Fruit fly (Drosophila melanogaster) whole organism, embryonic: ENCODE measurements around the gene CG13113.
A peak's percentile ranks its signal among the peaks of the same experiment; 100 is the strongest.

Source experiments
- Bgb ChIP-seq: fragments of 200-800 bp; sonication (Bioruptor generic); IDR thresholded peaks from 2 replicates; pipeline ENCODE4 v1.3.6; 2022; ENCODE audit warnings: missing biosample characterization, missing genetic modification characterization; ENCODE audit not compliant: partially characterized antibody
- CG10147 ChIP-seq: fragments of 200-800 bp; sonication (Bioruptor generic); optimal IDR thresholded peaks from 2 replicates; lab custom pipeline; 2019; ENCODE audit warnings: missing biosample characterization, mild to moderate bottlenecking, missing genetic modification characterization, moderate library complexity
- CG10209 ChIP-seq: fragments of 200-800 bp; sonication (Bioruptor generic); optimal IDR thresholded peaks from 3 replicates; lab custom pipeline; 2017; ENCODE audit warnings: missing biosample characterization, mild to moderate bottlenecking, missing genetic modification characterization, missing genetic modification reagents
- CG10267 ChIP-seq: fragments of 200-800 bp; sonication (Bioruptor generic); optimal IDR thresholded peaks from 2 replicates; lab custom pipeline; 2018; ENCODE audit warnings: missing biosample characterization, mild to moderate bottlenecking, missing genetic modification characterization, moderate library complexity
- CG10565 ChIP-seq: fragments of 200-800 bp; sonication (Bioruptor generic); optimal IDR thresholded peaks from 3 replicates; lab custom pipeline; 2016; ENCODE audit warnings: missing biosample characterization, mild to moderate bottlenecking, missing genetic modification characterization
- CG1647 ChIP-seq: fragments of 200-800 bp; sonication (Bioruptor generic); optimal IDR thresholded peaks from 3 replicates; lab custom pipeline; 2016; ENCODE audit warnings: missing biosample characterization, missing genetic modification characterization
- CG17829 ChIP-seq: fragments of 200-800 bp; optimal IDR thresholded peaks from 2 replicates; lab custom pipeline; 2019; ENCODE audit warnings: missing biosample characterization, mild to moderate bottlenecking, missing genetic modification characterization, moderate library complexity
- CG2678 ChIP-seq: fragments of 200-800 bp; sonication (Bioruptor generic); optimal IDR thresholded peaks from 3 replicates; lab custom pipeline; 2019; ENCODE audit warnings: missing biosample characterization, mild to moderate bottlenecking, missing genetic modification characterization, moderate library complexity
- CG30431 ChIP-seq: fragments of 200-800 bp; sonication (Bioruptor generic); optimal IDR thresholded peaks from 2 replicates; lab custom pipeline; 2017; ENCODE audit warnings: missing biosample characterization, missing genetic modification characterization
- CG3065 ChIP-seq: fragments of 200-800 bp; sonication (Bioruptor generic); optimal IDR thresholded peaks from 2 replicates; lab custom pipeline; 2016; ENCODE audit warnings: missing biosample characterization, missing genetic modification characterization
- CG3163 ChIP-seq: fragments of 200-800 bp; sonication (Bioruptor generic); optimal IDR thresholded peaks from 3 replicates; lab custom pipeline; 2016; ENCODE audit warnings: missing biosample characterization, missing genetic modification characterization
- CG34376 ChIP-seq: fragments of 200-800 bp; sonication (Bioruptor generic); optimal IDR thresholded peaks from 2 replicates; lab custom pipeline; 2018; ENCODE audit warnings: missing biosample characterization, mild to moderate bottlenecking, missing genetic modification characterization
- CG3995 ChIP-seq: fragments of 200-800 bp; sonication (Bioruptor generic); optimal IDR thresholded peaks from 3 replicates; lab custom pipeline; 2016; ENCODE audit warnings: missing biosample characterization, missing genetic modification characterization
- CG4707 ChIP-seq: fragments of 200-800 bp; sonication (Bioruptor generic); optimal IDR thresholded peaks from 2 replicates; lab custom pipeline; 2018; ENCODE audit warnings: missing biosample characterization, mild to moderate bottlenecking, missing genetic modification characterization, moderate library complexity
- CG4730 ChIP-seq: fragments of 200-800 bp; sonication (Bioruptor generic); IDR thresholded peaks from 2 replicates; pipeline ENCODE4 v1.3.6; 2022; ENCODE audit warnings: missing biosample characterization, missing genetic modification characterization
- CG6654 ChIP-seq: fragments of 200-800 bp; sonication (Bioruptor generic); optimal IDR thresholded peaks from 2 replicates; lab custom pipeline; 2017; ENCODE audit warnings: missing biosample characterization, mild to moderate bottlenecking, missing genetic modification characterization
- CG6765 ChIP-seq: fragments of 200-800 bp; sonication (Bioruptor generic); optimal IDR thresholded peaks from 3 replicates; lab custom pipeline; 2017; ENCODE audit warnings: missing biosample characterization, mild to moderate bottlenecking, missing genetic modification characterization
- CG7357 ChIP-seq: fragments of 200-800 bp; sonication (Bioruptor generic); IDR thresholded peaks from 3 replicates; pipeline ENCODE4 v1.3.6; 2022; ENCODE audit warnings: missing biosample characterization, missing genetic modification characterization
- CG7745 ChIP-seq: fragments of 200-800 bp; sonication (Bioruptor generic); optimal IDR thresholded peaks from 2 replicates; lab custom pipeline; 2018; ENCODE audit warnings: missing biosample characterization, mild to moderate bottlenecking, missing genetic modification characterization, moderate library complexity
- CG8089 ChIP-seq: fragments of 200-800 bp; sonication (Bioruptor generic); optimal IDR thresholded peaks from 3 replicates; lab custom pipeline; 2016; ENCODE audit warnings: missing biosample characterization, missing genetic modification characterization
- CG9797 ChIP-seq: fragments of 200-800 bp; sonication (Bioruptor generic); optimal IDR thresholded peaks from 3 replicates; lab custom pipeline; 2018; ENCODE audit warnings: missing biosample characterization, mild to moderate bottlenecking, missing genetic modification characterization
- CHES-1-like ChIP-seq: fragments of 200-800 bp; sonication (Bioruptor generic); optimal IDR thresholded peaks from 2 replicates; lab custom pipeline; 2016; ENCODE audit warnings: missing biosample characterization, missing genetic modification characterization
- CrebB ChIP-seq: fragments of 200-800 bp; sonication (Bioruptor generic); optimal IDR thresholded peaks from 3 replicates; lab custom pipeline; 2018; ENCODE audit warnings: missing biosample characterization, mild to moderate bottlenecking, missing genetic modification characterization
- Dip3 ChIP-seq: fragments of 200-800 bp; sonication (Bioruptor generic); optimal IDR thresholded peaks from 3 replicates; lab custom pipeline; 2016; ENCODE audit warnings: missing biosample characterization, missing genetic modification characterization
- HmgZ ChIP-seq: fragments of 200-800 bp; sonication (Bioruptor generic); optimal IDR thresholded peaks from 2 replicates; lab custom pipeline; 2018; ENCODE audit warnings: missing biosample characterization, mild to moderate bottlenecking, missing genetic modification characterization
- Hr3 ChIP-seq: fragments of 200-800 bp; sonication (Bioruptor generic); optimal IDR thresholded peaks from 3 replicates; lab custom pipeline; 2016; ENCODE audit warnings: missing biosample characterization, missing genetic modification characterization
- Hr51 ChIP-seq, 2 experiments: fragments of 200-800 bp; sonication (Bioruptor generic); optimal IDR thresholded peaks; 2 replicates in 1 of 2; 3 replicates in 1 of 2; lab custom pipeline; 2016 to 2018; ENCODE audit warnings: missing biosample characterization in 2 of 2, missing genetic modification characterization in 2 of 2, mild to moderate bottlenecking in 1 of 2, moderate library complexity in 1 of 2
- Med ChIP-seq: fragments of 200-800 bp; sonication (Bioruptor generic); peaks from one replicate; lab custom pipeline; 2016; ENCODE audit warnings: missing biosample characterization, missing genetic modification characterization, mild to moderate bottlenecking, inconsistent platforms, moderate library complexity
- NC2α ChIP-seq: fragments of 200-800 bp; sonication (Bioruptor generic); optimal IDR thresholded peaks from 2 replicates; lab custom pipeline; 2016; ENCODE audit warnings: missing biosample characterization, missing genetic modification characterization
- Sry-β ChIP-seq: fragments of 200-800 bp; sonication (Bioruptor generic); optimal IDR thresholded peaks from 2 replicates; lab custom pipeline; 2018; ENCODE audit warnings: missing biosample characterization, mild to moderate bottlenecking, missing genetic modification characterization, moderate library complexity
- Xrp1 ChIP-seq: fragments of 200-800 bp; sonication (Bioruptor generic); IDR thresholded peaks from 2 replicates; pipeline ENCODE4 v1.3.6; 2022; ENCODE audit warnings: missing biosample characterization, missing genetic modification characterization
- ap ChIP-seq: fragments of 200-800 bp; sonication (Bioruptor generic); IDR thresholded peaks from 2 replicates; pipeline ENCODE4 v1.3.6; 2022; ENCODE audit warnings: missing biosample characterization, missing genetic modification characterization
- ase ChIP-seq: fragments of 200-800 bp; sonication (Bioruptor generic); IDR thresholded peaks from 3 replicates; pipeline ENCODE4 v1.3.6; 2022; ENCODE audit warnings: missing biosample characterization, missing genetic modification characterization
- ash1 ChIP-seq: fragments of 200-800 bp; sonication (Bioruptor generic); optimal IDR thresholded peaks from 2 replicates; lab custom pipeline; 2018; ENCODE audit warnings: missing biosample characterization, mild to moderate bottlenecking, missing genetic modification characterization
- chinmo ChIP-seq: fragments of 200-800 bp; sonication (Bioruptor generic); IDR thresholded peaks from 4 replicates; pipeline ENCODE4 v1.3.6; 2022; ENCODE audit warnings: missing biosample characterization, missing genetic modification characterization; ENCODE audit not compliant: partially characterized antibody
- crc ChIP-seq: fragments of 200-800 bp; sonication (Bioruptor generic); optimal IDR thresholded peaks from 2 replicates; lab custom pipeline; 2016; ENCODE audit warnings: missing biosample characterization, missing genetic modification characterization
- dati ChIP-seq: fragments of 200-800 bp; sonication (Bioruptor generic); IDR thresholded peaks from 2 replicates; pipeline ENCODE4 v1.3.6; 2022; ENCODE audit warnings: missing biosample characterization, missing genetic modification characterization
- dm ChIP-seq: fragments of 200-800 bp; sonication (Bioruptor generic); optimal IDR thresholded peaks from 3 replicates; lab custom pipeline; 2016; ENCODE audit warnings: missing biosample characterization, missing genetic modification characterization
- dysf ChIP-seq: fragments of 200-800 bp; sonication (Bioruptor generic); IDR thresholded peaks from 3 replicates; pipeline ENCODE4 v1.3.6; 2022; ENCODE audit warnings: missing biosample characterization, missing genetic modification characterization
- emc ChIP-seq: fragments of 200-800 bp; sonication (Bioruptor generic); optimal IDR thresholded peaks from 2 replicates; lab custom pipeline; 2016; ENCODE audit warnings: missing biosample characterization, missing genetic modification characterization
- eve ChIP-seq, 2 experiments: fragments of >200 bp; optimal IDR thresholded peaks; 2 replicates each; lab custom pipeline; 2017; ENCODE audit warnings: missing biosample characterization in 2 of 2, missing genetic modification characterization in 2 of 2
- grn ChIP-seq: fragments of 200-800 bp; sonication (Bioruptor generic); optimal IDR thresholded peaks from 3 replicates; lab custom pipeline; 2017; ENCODE audit warnings: missing biosample characterization, missing genetic modification characterization
- lbe ChIP-seq: fragments of 200-800 bp; sonication (Bioruptor generic); optimal IDR thresholded peaks from 2 replicates; lab custom pipeline; 2016; ENCODE audit warnings: missing biosample characterization, mild to moderate bottlenecking, missing genetic modification characterization
- lola ChIP-seq, 3 experiments: fragments of >200 bp in 2 of 3; fragments of 200-800 bp in 1 of 3; sonication (Bioruptor generic) in 1 of 3; optimal IDR thresholded peaks; 2 replicates each; lab custom pipeline; 2017 to 2019; ENCODE audit warnings: missing biosample characterization in 3 of 3, missing genetic modification characterization in 3 of 3, mild to moderate bottlenecking in 1 of 3, moderate library complexity in 1 of 3
- rib ChIP-seq: fragments of 200-800 bp; sonication (Bioruptor generic); IDR thresholded peaks from 2 replicates; pipeline ENCODE4 v1.3.6; 2022; ENCODE audit warnings: missing biosample characterization, missing genetic modification characterization
- run ChIP-seq: fragments of 200-800 bp; sonication (Bioruptor generic); optimal IDR thresholded peaks from 3 replicates; lab custom pipeline; 2018; ENCODE audit warnings: missing biosample characterization, mild to moderate bottlenecking, missing genetic modification characterization
- scrt ChIP-seq: fragments of 200-800 bp; sonication (Bioruptor generic); optimal IDR thresholded peaks from 2 replicates; lab custom pipeline; 2018; ENCODE audit warnings: missing biosample characterization, mild to moderate bottlenecking, missing genetic modification characterization, moderate library complexity
- sens-2 ChIP-seq: fragments of 200-800 bp; sonication (Bioruptor generic); IDR thresholded peaks from 2 replicates; pipeline ENCODE4 v1.3.6; 2022; ENCODE audit warnings: missing biosample characterization, missing genetic modification characterization
- sug ChIP-seq: fragments of 200-800 bp; optimal IDR thresholded peaks from 2 replicates; lab custom pipeline; 2019; ENCODE audit warnings: missing biosample characterization, mild to moderate bottlenecking, missing genetic modification characterization, moderate library complexity
- unpg ChIP-seq: fragments of 200-800 bp; sonication (Bioruptor generic); optimal IDR thresholded peaks from 3 replicates; lab custom pipeline; 2018; ENCODE audit warnings: missing biosample characterization, mild to moderate bottlenecking, missing genetic modification characterization, moderate library complexity

Gene CG13113

DNA sequence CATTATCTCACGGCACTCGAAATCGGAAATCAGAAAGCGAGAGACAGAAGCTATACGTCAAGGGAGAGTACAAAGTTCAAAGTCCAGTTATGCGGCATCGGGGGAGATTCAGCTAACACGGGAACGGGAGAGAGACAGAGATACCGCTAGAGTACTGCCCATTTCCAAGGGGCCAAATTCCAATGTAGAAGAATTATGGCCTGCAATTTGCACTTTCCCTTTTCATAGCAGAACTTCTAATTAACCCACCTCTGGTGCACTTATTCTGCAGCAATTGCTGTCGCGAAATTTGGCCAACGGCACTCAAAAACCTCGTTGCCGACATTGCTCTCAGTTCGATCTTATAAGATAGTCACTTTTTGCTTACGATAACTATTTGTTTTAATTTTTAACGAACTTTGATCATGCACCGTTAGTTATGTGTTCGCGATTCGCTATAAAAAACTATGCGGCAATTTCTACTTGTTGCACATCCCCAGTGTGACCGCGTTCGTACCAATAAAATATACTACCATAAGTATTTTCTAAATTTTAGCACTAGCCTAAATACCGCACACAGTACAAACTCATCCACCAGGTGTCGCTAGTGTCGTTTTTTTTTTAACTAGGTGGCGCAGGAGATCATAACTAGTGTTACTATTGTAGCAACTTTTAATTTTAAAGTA is 32.4 kb downstream of the CG13113 start, which contains the start of gene Mtpalpha (continued):
- TF ChIP-seq Hr51 (GFP tag; optimal IDR thresholded peaks at IDR 0.05; lab: Kevin White, UChicago): no peak
- no peak for TF ChIP-seq CG6654 (GFP tag; lab: Kevin White, UChicago)
- peak; percentile 42 for TF ChIP-seq CG6765
- TF ChIP-seq CG10209 (GFP tag; lab: Kevin White, UChicago): peak; percentile 32
- no peak for TF ChIP-seq lola (GFP tag; optimal IDR thresholded peaks at IDR 0.05; lab: Kevin White, UChicago)
- TF ChIP-seq CG8089 (GFP tag; lab: Kevin White, UChicago): peak; percentile 60
- TF ChIP-seq CG10267: peak; percentile 67
- peak; percentile 45 for TF ChIP-seq unpg
- TF ChIP-seq run: no peak
- TF ChIP-seq CG3995 (GFP tag; lab: Kevin White, UChicago): no peak
- no peak for TF ChIP-seq lbe (GFP tag; lab: Kevin White, UChicago)
- TF ChIP-seq CG30431 (GFP tag; lab: Kevin White, UChicago): no peak
- peak; percentile 23 for TF ChIP-seq CHES-1-like
- TF ChIP-seq emc: no peak
- TF ChIP-seq dysf (GFP tag; lab: Robert Waterston, UW): peak; percentile 53; the same call in 2 of the 3 replicates
- TF ChIP-seq CG9797 (GFP tag; lab: Kevin White, UChicago): peak; percentile 86
- peak; percentile 86; the same call in 2 of the 4 replicates for TF ChIP-seq chinmo (GFP tag; lab: Robert Waterston, UW)
- no peak for TF ChIP-seq CG17829
- TF ChIP-seq grn (GFP tag; lab: Kevin White, UChicago): no peak
- TF ChIP-seq NC2α (GFP tag; lab: Kevin White, UChicago): no peak
- TF ChIP-seq CrebB (tag; lab: Kevin White, UChicago): peak; percentile 0
- TF ChIP-seq CG34376 (GFP tag; lab: Kevin White, UChicago): peak; percentile 78
- TF ChIP-seq CG10565 (GFP tag; lab: Kevin White, UChicago): no peak
- peak; percentile 1 for TF ChIP-seq CG3163
- no peak for TF ChIP-seq ap (GFP tag; lab: Robert Waterston, UW)
- TF ChIP-seq sug: peak; percentile 32
- TF ChIP-seq Hr3 (GFP tag; lab: Kevin White, UChicago): peak; percentile 43
- TF ChIP-seq Sry-β: no peak
- TF ChIP-seq CG4707 (GFP tag; lab: Kevin White, UChicago): peak; percentile 12
- TF ChIP-seq Xrp1 (GFP tag; lab: Robert Waterston, UW): no peak
- TF ChIP-seq sens-2: no peak
- peak; percentile 55 for TF ChIP-seq HmgZ (tag; lab: Kevin White, UChicago)
- TF ChIP-seq ase: 0 out of 3 replicates have a peak, but pooled peaks have one; percentile 22
- TF ChIP-seq CG3065 (GFP tag; lab: Kevin White, UChicago): peak; percentile 20
- no peak for TF ChIP-seq CG2678 (tag; lab: Kevin White, UChicago)
- TF ChIP-seq CG10147 (GFP tag; lab: Kevin White, UChicago): no peak
- TF ChIP-seq crc (GFP tag; lab: Kevin White, UChicago): no peak
- no peak for TF ChIP-seq CG7357 (GFP tag; lab: Robert Waterston, UW)
- no peak for TF ChIP-seq Dip3 (GFP tag; lab: Kevin White, UChicago)
- TF ChIP-seq Med (GFP tag; lab: Kevin White, UChicago): peak; percentile 89
- TF ChIP-seq CG7745 (tag; lab: Kevin White, UChicago): no peak
- TF ChIP-seq CG4730 (GFP tag; lab: Robert Waterston, UW): no peak
- TF ChIP-seq Bgb (GFP tag; lab: Robert Waterston, UW): no peak; the same call in 1 of the 2 replicates
- TF ChIP-seq CG1647 (GFP tag; lab: Kevin White, UChicago): no peak
- no peak for TF ChIP-seq ash1 (GFP tag; lab: Kevin White, UChicago)
- TF ChIP-seq dati (GFP tag; lab: Robert Waterston, UW): no peak
- TF ChIP-seq rib (GFP tag; lab: Robert Waterston, UW): peak; percentile 36; the same call in 1 of the 2 replicates
- no peak for TF ChIP-seq eve (GFP tag; optimal IDR thresholded peaks at IDR 0.05; lab: Kevin White, UChicago)
- TF ChIP-seq dm: no peak
- TF ChIP-seq scrt: peak; percentile 99
